Worm (Caenorhabditis elegans) whole organism, young adult: ENCODE results near the gene K09C6.8.

Experiments used
- B0035.1 ChIP-seq: sonication (generic microtip); optimal IDR thresholded peaks from 2 replicates; lab custom pipeline; 2016; ENCODE audit warnings: missing genetic modification characterization, mild to moderate bottlenecking, missing compliant biosample characterization, missing genotype, missing genetic modification reagents
- B0261.1 ChIP-seq: sonication (generic microtip); optimal IDR thresholded peaks from 2 replicates; lab custom pipeline; 2016; ENCODE audit warnings: mild to moderate bottlenecking, missing genetic modification characterization, moderate library complexity, missing compliant biosample characterization
- B0336.3 ChIP-seq: fragments of 200-800 bp; sonication (Bioruptor generic); IDR thresholded peaks from 2 replicates; pipeline ENCODE4 v1.3.6; 2022; ENCODE audit warnings: missing genetic modification characterization, missing compliant biosample characterization
- C06A6.2 ChIP-seq: fragments of 200-800 bp; sonication (Bioruptor generic); conservative IDR thresholded peaks from 2 replicates; pipeline ENCODE4 v1.3.6; 2022; ENCODE audit warnings: missing genetic modification characterization, missing compliant biosample characterization
- D2030.7 ChIP-seq: fragments of 200-800 bp; sonication (Bioruptor generic); IDR thresholded peaks from 2 replicates; pipeline ENCODE4 v1.3.6; 2022; ENCODE audit warnings: missing genetic modification reagents, missing genetic modification characterization, missing compliant biosample characterization
- F23B12.7 ChIP-seq: sonication (generic microtip); optimal IDR thresholded peaks from 2 replicates; lab custom pipeline; 2017; ENCODE audit warnings: missing genetic modification characterization, mild to moderate bottlenecking, missing compliant biosample characterization, antibody characterized with exemption, moderate library complexity; ENCODE audit not compliant: insufficient read depth
- F39B2.1 ChIP-seq: fragments of 200-800 bp; sonication (Bioruptor generic); IDR thresholded peaks from 2 replicates; pipeline ENCODE4 v1.3.6; 2022; ENCODE audit warnings: missing genetic modification reagents, missing genetic modification characterization, missing compliant biosample characterization
- Y53G8AR.9 ChIP-seq: fragments of 200-800 bp; sonication (Bioruptor generic); conservative IDR thresholded peaks from 2 replicates; pipeline ENCODE4 v1.3.6; 2022; ENCODE audit warnings: missing genetic modification reagents, missing genetic modification characterization, missing compliant biosample characterization
- ama-1 ChIP-seq, 3 experiments: fragments of 150-350 bp in 1 of 3; sonication (generic microtip) in 2 of 3; optimal IDR thresholded peaks; 2 replicates each; lab custom pipeline; 2014 to 2018; ENCODE audit warnings: missing biosample characterization in 2 of 3, missing genetic modification characterization in 2 of 3, missing genetic modification reagents in 2 of 3
- atf-7 ChIP-seq: sonication (generic microtip); optimal IDR thresholded peaks from 2 replicates; lab custom pipeline; 2017; ENCODE audit warnings: mild to moderate bottlenecking, missing genetic modification characterization, missing compliant biosample characterization
- ccch-3 ChIP-seq: fragments of 200-800 bp; sonication (Bioruptor generic); optimal IDR thresholded peaks from 2 replicates; lab custom pipeline; 2018; ENCODE audit warnings: mild to moderate bottlenecking, missing genetic modification characterization, missing compliant biosample characterization
- cebp-2 ChIP-seq: fragments of 200-800 bp; sonication (Bioruptor generic); IDR thresholded peaks from 2 replicates; pipeline ENCODE4 v1.3.6; 2022; ENCODE audit warnings: missing genetic modification characterization, missing compliant biosample characterization
- ceh-100 ChIP-seq: fragments of 200-800 bp; sonication (Bioruptor generic); IDR thresholded peaks from 2 replicates; pipeline ENCODE4 v1.3.6; 2022; ENCODE audit warnings: missing genetic modification reagents, missing genetic modification characterization, missing compliant biosample characterization
- ceh-58 ChIP-seq: fragments of 200-800 bp; sonication (Bioruptor generic); IDR thresholded peaks from 2 replicates; pipeline ENCODE4 v1.3.6; 2022; ENCODE audit warnings: missing genetic modification characterization, missing compliant biosample characterization
- ceh-79 ChIP-seq: sonication (generic microtip); optimal IDR thresholded peaks from 2 replicates; lab custom pipeline; 2017; ENCODE audit warnings: mild to moderate bottlenecking, missing genetic modification characterization, missing compliant biosample characterization
- ceh-91 ChIP-seq: fragments of 200-800 bp; sonication (Bioruptor generic); IDR thresholded peaks from 2 replicates; pipeline ENCODE4 v1.3.6; 2022; ENCODE audit warnings: missing genetic modification reagents, missing genetic modification characterization, missing compliant biosample characterization
- dox-1 ChIP-seq: fragments of 200-800 bp; sonication (Bioruptor generic); IDR thresholded peaks from 2 replicates; pipeline ENCODE4 v1.3.6; 2022; ENCODE audit warnings: missing genetic modification reagents, missing genetic modification characterization, missing compliant biosample characterization
- ekl-4 ChIP-seq: fragments of 200-800 bp; sonication (Bioruptor generic); IDR thresholded peaks from 2 replicates; pipeline ENCODE4 v1.3.6; 2022; ENCODE audit warnings: missing genetic modification reagents, missing genetic modification characterization, missing compliant biosample characterization
- ets-4 ChIP-seq: fragments of 200-800 bp; sonication (Bioruptor generic); optimal IDR thresholded peaks from 2 replicates; lab custom pipeline; 2018; ENCODE audit warnings: mild to moderate bottlenecking, missing genetic modification characterization, missing compliant biosample characterization
- hrde-1 ChIP-seq: sonication (generic microtip); optimal IDR thresholded peaks from 2 replicates; lab custom pipeline; 2016; ENCODE audit warnings: missing genetic modification characterization, mild to moderate bottlenecking, missing compliant biosample characterization, moderate library complexity, missing genotype, missing genetic modification reagents, borderline replicate concordance
- hsf-1 ChIP-seq: fragments of 200-800 bp; sonication (Bioruptor generic); IDR thresholded peaks from 2 replicates; pipeline ENCODE4 v1.3.6; 2022; ENCODE audit warnings: missing genetic modification reagents, missing genetic modification characterization, missing compliant biosample characterization
- lag-1 ChIP-seq: fragments of 200-800 bp; sonication (Bioruptor generic); IDR thresholded peaks from 2 replicates; pipeline ENCODE4 v1.3.6; 2022; ENCODE audit warnings: missing genetic modification reagents, missing genetic modification characterization, missing compliant biosample characterization
- let-607 ChIP-seq, 2 experiments: fragments of 200-800 bp in 1 of 2; sonication (Bioruptor generic) in 1 of 2; sonication (generic microtip) in 1 of 2; optimal IDR thresholded peaks; 2 replicates each; lab custom pipeline; 2016 to 2018; ENCODE audit warnings: mild to moderate bottlenecking in 2 of 2, missing compliant biosample characterization in 2 of 2, missing genetic modification characterization in 2 of 2, moderate library complexity in 2 of 2, missing genotype in 1 of 2
- lin-40 ChIP-seq: sonication (generic microtip); optimal IDR thresholded peaks from 2 replicates; lab custom pipeline; 2016; ENCODE audit warnings: missing genetic modification characterization, mild to moderate bottlenecking, missing compliant biosample characterization, missing genotype, missing genetic modification reagents
- lir-1 ChIP-seq: fragments of 200-800 bp; sonication (Bioruptor generic); conservative IDR thresholded peaks from 2 replicates; pipeline ENCODE4 v1.3.6; 2022; ENCODE audit warnings: missing genetic modification reagents, missing genetic modification characterization, missing compliant biosample characterization
- madf-6 ChIP-seq: fragments of 200-800 bp; sonication (Bioruptor generic); IDR thresholded peaks from 2 replicates; pipeline ENCODE4 v1.3.6; 2022; ENCODE audit warnings: missing genetic modification reagents, missing genetic modification characterization, missing compliant biosample characterization
- madf-8 ChIP-seq: fragments of 200-800 bp; sonication (Bioruptor generic); conservative IDR thresholded peaks from 2 replicates; pipeline ENCODE4 v1.3.6; 2022; ENCODE audit warnings: missing genetic modification reagents, missing genetic modification characterization, missing compliant biosample characterization
- mcd-1 ChIP-seq: fragments of 200-800 bp; sonication (Bioruptor generic); IDR thresholded peaks from 2 replicates; pipeline ENCODE4 v1.3.6; 2022; ENCODE audit warnings: missing genetic modification reagents, missing genetic modification characterization, missing compliant biosample characterization
- mel-28 ChIP-seq: sonication (generic microtip); optimal IDR thresholded peaks from 2 replicates; lab custom pipeline; 2016; ENCODE audit warnings: borderline replicate concordance, mild to moderate bottlenecking, missing genetic modification characterization, missing compliant biosample characterization
- nfya-1 ChIP-seq: sonication (generic microtip); optimal IDR thresholded peaks from 2 replicates; lab custom pipeline; 2017; ENCODE audit warnings: antibody characterized with exemption, missing compliant biosample characterization, missing genetic modification characterization, borderline replicate concordance; ENCODE audit not compliant: insufficient read depth
- nfya-2 ChIP-seq: fragments of 200-800 bp; sonication (Bioruptor generic); IDR thresholded peaks from 2 replicates; pipeline ENCODE4 v1.3.6; 2022; ENCODE audit warnings: missing genetic modification reagents, missing genetic modification characterization, missing compliant biosample characterization
- nhr-27 ChIP-seq: fragments of 200-800 bp; sonication (Bioruptor generic); optimal IDR thresholded peaks from 2 replicates; lab custom pipeline; 2018; ENCODE audit warnings: mild to moderate bottlenecking, missing genetic modification characterization, moderate library complexity, missing compliant biosample characterization
- nhr-90 ChIP-seq: sonication (generic microtip); optimal IDR thresholded peaks from 2 replicates; lab custom pipeline; 2016; ENCODE audit warnings: missing genotype, mild to moderate bottlenecking, missing genetic modification characterization, missing compliant biosample characterization
- rcor-1 ChIP-seq: fragments of 200-800 bp; sonication (Bioruptor generic); IDR thresholded peaks from 2 replicates; pipeline ENCODE4 v1.3.6; 2022; ENCODE audit warnings: missing genetic modification reagents, missing genetic modification characterization, missing compliant biosample characterization
- rpc-1 ChIP-seq, 2 experiments: fragments of 150-350 bp in 1 of 2; sonication (generic microtip) in 1 of 2; optimal IDR thresholded peaks; 2 replicates each; lab custom pipeline; 2014 to 2018; ENCODE audit warnings: missing biosample characterization in 1 of 2, missing genetic modification characterization in 1 of 2, missing genetic modification reagents in 1 of 2, missing genotype in 1 of 2
- sdz-38 ChIP-seq: sonication (generic microtip); optimal IDR thresholded peaks from 2 replicates; lab custom pipeline; 2016; ENCODE audit warnings: missing genotype, missing genetic modification characterization, missing compliant biosample characterization
- sea-2 ChIP-seq: fragments of 200-800 bp; sonication (Bioruptor generic); IDR thresholded peaks from 2 replicates; pipeline ENCODE4 v1.3.6; 2022; ENCODE audit warnings: missing genetic modification characterization, missing compliant biosample characterization
- snpc-1.1 ChIP-seq: sonication (generic microtip); optimal IDR thresholded peaks from 2 replicates; lab custom pipeline; 2017; ENCODE audit warnings: missing genetic modification characterization, mild to moderate bottlenecking, missing compliant biosample characterization, antibody characterized with exemption, moderate library complexity, missing genotype, missing genetic modification reagents; ENCODE audit not compliant: insufficient read depth
- xnd-1 ChIP-seq: sonication (generic microtip); optimal IDR thresholded peaks from 2 replicates; lab custom pipeline; 2016; ENCODE audit warnings: missing genotype, missing genetic modification reagents, missing genetic modification characterization, missing compliant biosample characterization
- zfh-2 ChIP-seq: fragments of 200-800 bp; sonication (Bioruptor generic); conservative IDR thresholded peaks from 2 replicates; pipeline ENCODE4 v1.3.6; 2022; ENCODE audit warnings: missing genetic modification reagents, missing genetic modification characterization, missing compliant biosample characterization
- ztf-22 ChIP-seq: fragments of 200-800 bp; sonication (Bioruptor generic); optimal IDR thresholded peaks from 2 replicates; lab custom pipeline; 2018; ENCODE audit warnings: mild to moderate bottlenecking, missing genetic modification characterization, moderate library complexity, missing compliant biosample characterization
- ztf-3 ChIP-seq: fragments of 200-800 bp; sonication (Bioruptor generic); optimal IDR thresholded peaks from 2 replicates; lab custom pipeline; 2018; ENCODE audit warnings: mild to moderate bottlenecking, missing genetic modification characterization, missing compliant biosample characterization
- ztf-6 ChIP-seq: fragments of 200-800 bp; sonication (Bioruptor generic); IDR thresholded peaks from 2 replicates; pipeline ENCODE4 v1.3.6; 2022; ENCODE audit warnings: missing genetic modification reagents, missing genetic modification characterization, missing compliant biosample characterization

The K09C6.8 gene

ce11 chrV:878567-878966, 35.5 kb upstream of the K09C6.8 start, which contains the start of gene T02B11.8:
TSS of gene T02B11.8 (minus strand) at chrV:878667.
- TF ChIP-seq F39B2.1 (GFP tag; lab: Robert Waterston, UW), result no peak

DNA sequence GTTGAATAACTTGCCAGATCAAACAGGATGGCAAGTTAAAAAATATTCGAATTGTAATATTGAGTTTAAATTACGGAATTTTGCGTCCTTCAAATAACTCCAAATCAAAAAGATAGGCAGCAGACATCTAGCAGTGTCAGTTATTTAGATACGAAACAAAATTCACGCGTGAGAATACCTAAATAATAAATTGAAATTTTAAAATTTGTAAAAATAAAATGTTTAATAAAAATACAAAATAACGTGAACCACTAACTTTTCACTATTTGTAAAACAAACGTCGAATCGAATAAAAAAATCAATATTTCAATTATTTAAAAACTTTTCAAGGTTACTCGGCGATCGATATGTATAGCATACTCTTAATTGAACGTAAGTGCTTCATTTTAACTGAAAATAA, 32.9 kb upstream of the K09C6.8 start, which contains the start of gene T02B11.9:
Gene T02B11.9 (plus strand): TSS at position 301 of the 400 bp plus-strand sequence.
- TF ChIP-seq lag-1 (GFP tag; lab: Robert Waterston, UW), result no peak
- no peak for TF ChIP-seq nhr-90 (tag; lab: Kevin White, UChicago)
- no peak for TF ChIP-seq ets-4 (GFP tag; lab: Kevin White, UChicago)
- no peak for TF ChIP-seq atf-7
- TF ChIP-seq B0261.1, result no peak
- TF ChIP-seq lin-40 (tag; lab: Kevin White, UChicago), result no peak
- no peak for TF ChIP-seq cebp-2 (GFP tag; lab: Robert Waterston, UW)
- no peak for TF ChIP-seq D2030.7 (GFP tag; lab: Robert Waterston, UW)
- TF ChIP-seq sea-2 (GFP tag; lab: Robert Waterston, UW), result no peak
- TF ChIP-seq ccch-3, result no peak
- no peak for TF ChIP-seq ztf-22
- TF ChIP-seq ztf-3 (GFP tag; lab: Kevin White, UChicago), result no peak
- no peak for TF ChIP-seq dox-1
- TF ChIP-seq mcd-1 (GFP tag; lab: Robert Waterston, UW), result no peak
- TF ChIP-seq hsf-1, result no peak
- TF ChIP-seq F23B12.7 (tag; lab: Kevin White, UChicago), result no peak
- no peak for TF ChIP-seq hrde-1 (tag; lab: Kevin White, UChicago)
- no peak for TF ChIP-seq madf-6 (GFP tag; lab: Robert Waterston, UW)

DNA sequence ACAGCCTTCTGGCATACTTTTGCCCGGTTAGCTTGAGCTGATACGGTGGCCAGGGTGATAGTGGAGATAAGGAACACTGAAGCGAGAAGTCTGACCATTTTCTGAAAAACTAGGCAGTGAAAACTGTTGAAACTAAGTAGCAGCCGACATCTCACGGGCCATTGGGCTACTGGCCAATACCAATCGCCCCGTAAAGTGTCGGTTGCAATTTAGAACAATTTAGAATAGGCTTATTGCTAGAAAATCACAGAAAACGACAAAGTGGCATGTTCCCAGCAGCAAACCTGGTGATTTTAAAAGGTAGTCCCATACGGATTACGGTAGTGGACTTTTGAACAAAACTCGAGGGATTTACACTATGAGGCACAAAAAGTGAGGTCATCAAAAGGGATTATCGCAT, 28.0 kb upstream of the K09C6.8 start, which contains the start of gene T02B11.4:
Gene T02B11.4 (minus strand): TSS at position 101 of the 400 bp plus-strand sequence.
- no peak for TF ChIP-seq mel-28 (tag; lab: Kevin White, UChicago)
- no peak for TF ChIP-seq sdz-38
- no peak for TF ChIP-seq hsf-1
- TF ChIP-seq rpc-1 (optimal IDR thresholded peaks at IDR 0.05; lab: Kevin White, UChicago), result no peak
- no peak for TF ChIP-seq rpc-1 (tag; optimal IDR thresholded peaks at IDR 0.05; lab: Kevin White, UChicago)
- TF ChIP-seq lin-40 (tag; lab: Kevin White, UChicago), result no peak
- TF ChIP-seq xnd-1 (tag; lab: Kevin White, UChicago), result no peak
- TF ChIP-seq rcor-1 (GFP tag; lab: Robert Waterston, UW), result no peak
- no peak for TF ChIP-seq ama-1 (optimal IDR thresholded peaks at IDR 0.05; lab: Kevin White, UChicago)
- TF ChIP-seq ama-1 (GFP tag; optimal IDR thresholded peaks at IDR 0.05; lab: Kevin White, UChicago), result no peak
- no peak for TF ChIP-seq ets-4 (GFP tag; lab: Kevin White, UChicago)
- TF ChIP-seq nhr-27 (tag; lab: Kevin White, UChicago), result no peak
- no peak for TF ChIP-seq C06A6.2 (GFP tag; lab: Robert Waterston, UW)
- no peak for TF ChIP-seq let-607 (tag; optimal IDR thresholded peaks at IDR 0.05; lab: Kevin White, UChicago)
- TF ChIP-seq zfh-2 (GFP tag; lab: Robert Waterston, UW), result no peak

DNA sequence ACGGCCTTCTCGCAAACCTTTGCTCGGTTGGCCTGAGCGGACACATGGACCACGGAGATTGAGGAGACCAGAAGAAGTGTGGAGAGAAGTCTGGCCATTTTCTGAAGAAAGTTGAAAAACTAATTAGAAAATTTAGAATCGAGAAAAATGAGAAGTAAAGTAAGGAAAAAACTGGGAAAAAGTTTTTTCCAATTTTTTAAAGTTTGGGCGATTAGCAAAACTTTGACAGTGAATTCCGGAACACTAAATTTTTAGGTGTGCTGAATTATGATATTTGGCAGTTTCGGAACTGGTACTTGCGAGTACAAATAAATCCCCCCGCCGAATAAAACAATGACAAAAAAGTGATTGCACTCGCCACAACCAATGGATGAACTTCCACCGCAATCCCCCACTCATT, 23.7 kb upstream of the K09C6.8 start, which contains the start of gene T02B11.3:
Gene T02B11.3 (minus strand): TSS at position 101 of the 400 bp plus-strand sequence.
- TF ChIP-seq nfya-1 (tag; lab: Kevin White, UChicago) (no peak), ekl-4 (GFP tag; lab: Robert Waterston, UW) (no peak), ztf-6 (GFP tag; lab: Robert Waterston, UW) (no peak), ceh-79 (tag; lab: Kevin White, UChicago) (no peak), madf-8 (GFP tag; lab: Robert Waterston, UW) (no peak), B0336.3 (GFP tag; lab: Robert Waterston, UW) (no peak), snpc-1.1 (tag; lab: Kevin White, UChicago) (no peak), mel-28 (tag; lab: Kevin White, UChicago) (no peak), nfya-2 (no peak), B0035.1 (tag; lab: Kevin White, UChicago) (no peak), ceh-100 (GFP tag; lab: Robert Waterston, UW) (no peak), lir-1 (GFP tag; lab: Robert Waterston, UW) (no peak), ceh-91 (GFP tag; lab: Robert Waterston, UW) (no peak), ceh-58 (GFP tag; lab: Robert Waterston, UW) (no peak), Y53G8AR.9 (no peak), D2030.7 (GFP tag; lab: Robert Waterston, UW) (no peak)
